Fruit fly (Drosophila melanogaster) whole organism, pupa: ENCODE results near the gene Trmt61.
A peak's percentile ranks its signal among the peaks of the same experiment; 100 is the strongest.

Source experiments
- CG10348 ChIP-seq: fragments of 200-800 bp; sonication (Bioruptor generic); IDR thresholded peaks from 2 replicates; pipeline ENCODE4 v1.3.6; 2022; ENCODE audit warnings: missing biosample characterization, missing genetic modification characterization
- CG12605 ChIP-seq: fragments of 200-800 bp; sonication (Bioruptor generic); IDR thresholded peaks from 2 replicates; pipeline ENCODE4 v1.3.6; 2022; ENCODE audit warnings: missing biosample characterization, missing genetic modification characterization
- CG13204 ChIP-seq: fragments of 200-800 bp; sonication (Bioruptor generic); optimal IDR thresholded peaks from 2 replicates; lab custom pipeline; 2018; ENCODE audit warnings: missing biosample characterization, mild to moderate bottlenecking, missing genetic modification characterization, moderate library complexity
- CG14655 ChIP-seq: fragments of 200-800 bp; sonication (Bioruptor generic); optimal IDR thresholded peaks from 3 replicates; lab custom pipeline; 2017; ENCODE audit warnings: mild to moderate bottlenecking, missing biosample characterization, missing genetic modification reagents, missing genetic modification characterization
- CG15710 ChIP-seq: fragments of 200-800 bp; sonication (Bioruptor generic); optimal IDR thresholded peaks from 2 replicates; lab custom pipeline; 2018; ENCODE audit warnings: missing biosample characterization, mild to moderate bottlenecking, missing genetic modification characterization, moderate library complexity
- CG17806 ChIP-seq: fragments of 200-800 bp; sonication (Bioruptor generic); optimal IDR thresholded peaks from 2 replicates; lab custom pipeline; 2018; ENCODE audit warnings: missing biosample characterization, mild to moderate bottlenecking, missing genetic modification characterization, moderate library complexity
- CG32121 ChIP-seq: fragments of 200-800 bp; sonication (Bioruptor generic); IDR thresholded peaks from 2 replicates; pipeline ENCODE4 v1.3.6; 2022; ENCODE audit warnings: missing biosample characterization, missing genetic modification characterization
- CG34367 ChIP-seq: fragments of 200-800 bp; sonication (Bioruptor generic); optimal IDR thresholded peaks from 2 replicates; lab custom pipeline; 2018; ENCODE audit warnings: missing biosample characterization, mild to moderate bottlenecking, missing genetic modification characterization
- CG4496 ChIP-seq: fragments of 200-800 bp; sonication (Bioruptor generic); IDR thresholded peaks from 3 replicates; pipeline ENCODE4 v1.3.6; 2022; ENCODE audit warnings: missing biosample characterization, missing genetic modification characterization
- CG8159 ChIP-seq: fragments of 200-800 bp; sonication (Bioruptor generic); optimal IDR thresholded peaks from 3 replicates; lab custom pipeline; 2018; ENCODE audit warnings: missing biosample characterization, mild to moderate bottlenecking, missing genetic modification characterization, moderate library complexity
- CG8301 ChIP-seq: fragments of 200-800 bp; sonication (Bioruptor generic); optimal IDR thresholded peaks from 2 replicates; lab custom pipeline; 2018; ENCODE audit warnings: missing biosample characterization, mild to moderate bottlenecking, missing genetic modification characterization
- CG9948 ChIP-seq: fragments of 200-800 bp; sonication (Bioruptor generic); optimal IDR thresholded peaks from 2 replicates; lab custom pipeline; 2018; ENCODE audit warnings: missing biosample characterization, mild to moderate bottlenecking, missing genetic modification characterization, moderate library complexity
- D1 ChIP-seq: fragments of 200-800 bp; sonication (Bioruptor generic); optimal IDR thresholded peaks from 2 replicates; lab custom pipeline; 2018; ENCODE audit warnings: missing biosample characterization, mild to moderate bottlenecking, missing genetic modification characterization, moderate library complexity
- EcR ChIP-seq: fragments of 200-800 bp; sonication (Bioruptor generic); optimal IDR thresholded peaks from 3 replicates; lab custom pipeline; 2019; ENCODE audit warnings: missing biosample characterization, missing genetic modification characterization, mild to moderate bottlenecking, moderate library complexity, missing genetic modification reagents
- Ets98B ChIP-seq: fragments of 200-800 bp; sonication (Bioruptor generic); IDR thresholded peaks from 2 replicates; pipeline ENCODE4 v1.3.6; 2022; ENCODE audit warnings: missing biosample characterization, missing genetic modification characterization
- Pif1A ChIP-seq: fragments of 200-800 bp; sonication (Bioruptor generic); optimal IDR thresholded peaks from 3 replicates; lab custom pipeline; 2016; ENCODE audit warnings: missing biosample characterization, missing genetic modification characterization
- Pif1B ChIP-seq: fragments of 200-800 bp; sonication (Bioruptor generic); optimal IDR thresholded peaks from 3 replicates; lab custom pipeline; 2016; ENCODE audit warnings: missing biosample characterization, missing genetic modification characterization
- Snoo ChIP-seq: fragments of 200-800 bp; sonication (Bioruptor generic); optimal IDR thresholded peaks from 3 replicates; lab custom pipeline; 2017; ENCODE audit warnings: missing biosample characterization, mild to moderate bottlenecking, missing genetic modification characterization, inconsistent platforms
- fd96Ca ChIP-seq: fragments of 200-800 bp; sonication (Bioruptor generic); IDR thresholded peaks from 3 replicates; pipeline ENCODE4 v1.3.6; 2022; ENCODE audit warnings: missing biosample characterization, missing genetic modification characterization
- gl ChIP-seq: fragments of 200-800 bp; sonication (Bioruptor generic); optimal IDR thresholded peaks from 2 replicates; lab custom pipeline; 2018; ENCODE audit warnings: missing biosample characterization, mild to moderate bottlenecking, missing genetic modification characterization
- rn ChIP-seq: fragments of 200-800 bp; sonication (Bioruptor generic); IDR thresholded peaks from 2 replicates; pipeline ENCODE4 v1.3.6; 2022; ENCODE audit warnings: missing biosample characterization, missing genetic modification characterization

The Trmt61 gene

dm6 chr3R:26072477-26072876, 13.2 kb downstream of the Trmt61 start:
- TF ChIP-seq CG4496 (GFP tag; lab: Robert Waterston, UW) = peak; percentile 92
- TF ChIP-seq Pif1B (GFP tag; lab: Kevin White, UChicago) = peak; percentile 80
- TF ChIP-seq Snoo = peak; percentile 61
- peak; percentile 86 for TF ChIP-seq CG8301 (tag; lab: Kevin White, UChicago)
- peak; percentile 83 for TF ChIP-seq Pif1A (GFP tag; lab: Kevin White, UChicago)
- peak; percentile 65 for TF ChIP-seq CG34367
- TF ChIP-seq CG17806 (tag; lab: Kevin White, UChicago) = peak; percentile 82
- no peak for TF ChIP-seq EcR (GFP tag; lab: Kevin White, UChicago)
- TF ChIP-seq rn (GFP tag; lab: Robert Waterston, UW) = peak; percentile 59; the same call in 1 of the 2 replicates
- peak; percentile 53 for TF ChIP-seq CG13204
- peak; percentile 79 for TF ChIP-seq CG9948
- no peak for TF ChIP-seq D1 (tag; lab: Kevin White, UChicago)
- TF ChIP-seq CG8159 (tag; lab: Kevin White, UChicago) = peak; percentile 74
- peak; percentile 83 for TF ChIP-seq fd96Ca (GFP tag; lab: Robert Waterston, UW)
- no peak for TF ChIP-seq CG10348 (GFP tag; lab: Robert Waterston, UW)
- peak; percentile 85 for TF ChIP-seq Ets98B (GFP tag; lab: Robert Waterston, UW)
- peak; percentile 76 for TF ChIP-seq CG15710 (tag; lab: Kevin White, UChicago)
- peak; percentile 80 for TF ChIP-seq CG12605 (GFP tag; lab: Robert Waterston, UW)
- peak; percentile 64 for TF ChIP-seq CG32121 (GFP tag; lab: Robert Waterston, UW)
- TF ChIP-seq gl (tag; lab: Kevin White, UChicago) = peak; percentile 64
- peak; percentile 87 for TF ChIP-seq CG14655 (GFP tag; lab: Kevin White, UChicago)

DNA sequence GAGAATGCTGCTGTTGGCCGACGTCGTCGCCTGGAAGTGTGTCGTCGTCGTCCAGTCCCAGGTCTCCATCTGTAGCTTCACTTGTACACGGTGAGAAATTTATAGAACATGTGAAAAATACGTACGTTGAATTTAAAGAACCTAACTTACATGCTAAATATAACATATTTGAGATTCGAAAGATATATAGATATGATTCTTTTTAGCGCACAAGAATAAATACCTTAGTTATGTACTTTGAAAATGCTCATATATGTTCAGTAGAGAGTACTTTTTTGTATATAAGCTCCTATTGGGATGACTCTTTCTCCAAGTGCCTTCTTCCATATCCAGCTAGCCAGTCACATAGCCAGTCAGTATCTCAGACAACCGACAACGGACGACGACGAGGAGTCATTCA, 16.0 kb downstream of the Trmt61 start:
- TF ChIP-seq CG32121 (GFP tag; lab: Robert Waterston, UW) (no peak), gl (tag; lab: Kevin White, UChicago) (no peak), CG14655 (GFP tag; lab: Kevin White, UChicago) (peak; percentile 35), EcR (GFP tag; lab: Kevin White, UChicago) (no peak), CG15710 (tag; lab: Kevin White, UChicago) (peak; percentile 19), CG17806 (tag; lab: Kevin White, UChicago) (peak; percentile 40), rn (GFP tag; lab: Robert Waterston, UW) (no peak), D1 (tag; lab: Kevin White, UChicago) (no peak), Snoo (no peak), CG4496 (GFP tag; lab: Robert Waterston, UW) (no peak), Ets98B (GFP tag; lab: Robert Waterston, UW) (no peak), CG10348 (GFP tag; lab: Robert Waterston, UW) (no peak), fd96Ca (GFP tag; lab: Robert Waterston, UW) (no peak), CG8159 (tag; lab: Kevin White, UChicago) (peak; percentile 67), CG34367 (no peak), CG12605 (GFP tag; lab: Robert Waterston, UW) (no peak), CG13204 (no peak), CG8301 (tag; lab: Kevin White, UChicago) (peak; percentile 50), Pif1B (GFP tag; lab: Kevin White, UChicago) (peak; percentile 2), CG9948 (peak; percentile 50), Pif1A (GFP tag; lab: Kevin White, UChicago) (no peak)

- TF ChIP-seq rn (GFP tag; lab: Robert Waterston, UW) = peak; percentile 44; the same call in 1 of the 2 replicates
- TF ChIP-seq Pif1B (GFP tag; lab: Kevin White, UChicago) = peak; percentile 66
- TF ChIP-seq CG4496 (GFP tag; lab: Robert Waterston, UW) = peak; percentile 64; the same call in 2 of the 3 replicates
- TF ChIP-seq CG8301 (tag; lab: Kevin White, UChicago) = peak; percentile 74
- TF ChIP-seq CG13204 = peak; percentile 34
- peak; percentile 78 for TF ChIP-seq CG14655 (GFP tag; lab: Kevin White, UChicago)
- TF ChIP-seq Ets98B (GFP tag; lab: Robert Waterston, UW) = peak; percentile 70
- TF ChIP-seq CG34367 = peak; percentile 68
- peak; percentile 78 for TF ChIP-seq CG9948
- peak; percentile 79 for TF ChIP-seq CG15710 (tag; lab: Kevin White, UChicago)
- peak; percentile 83 for TF ChIP-seq CG8159 (tag; lab: Kevin White, UChicago)
- peak; percentile 65; the same call in 1 of the 2 replicates for TF ChIP-seq CG12605 (GFP tag; lab: Robert Waterston, UW)
- peak; percentile 78 for TF ChIP-seq CG17806 (tag; lab: Kevin White, UChicago)
- TF ChIP-seq gl (tag; lab: Kevin White, UChicago) = peak; percentile 50
- no peak for TF ChIP-seq EcR (GFP tag; lab: Kevin White, UChicago)
- TF ChIP-seq CG32121 (GFP tag; lab: Robert Waterston, UW) = peak; percentile 50; the same call in 1 of the 2 replicates
- 0 out of 3 replicates have a peak, but pooled peaks have one; percentile 46 for TF ChIP-seq fd96Ca (GFP tag; lab: Robert Waterston, UW)
- no peak for TF ChIP-seq CG10348 (GFP tag; lab: Robert Waterston, UW)
- TF ChIP-seq Snoo = peak; percentile 77
- TF ChIP-seq D1 (tag; lab: Kevin White, UChicago) = no peak
- peak; percentile 74 for TF ChIP-seq Pif1A (GFP tag; lab: Kevin White, UChicago)
These were observed 22.2 kb downstream of the Trmt61 start for dm6 chr3R:26081380-26081991.

- TF ChIP-seq CG34367 (no peak), CG8159 (tag; lab: Kevin White, UChicago) (peak; percentile 1), Pif1A (GFP tag; lab: Kevin White, UChicago) (no peak), CG4496 (GFP tag; lab: Robert Waterston, UW) (no peak), fd96Ca (GFP tag; lab: Robert Waterston, UW) (no peak), CG14655 (GFP tag; lab: Kevin White, UChicago) (peak; percentile 4)
- TF ChIP-seq, all 21 proteins: peak for 2
These were observed 36.3 kb downstream of the Trmt61 start for dm6 chr3R:26095551-26095950.

- no peak for TF ChIP-seq Pif1B (GFP tag; lab: Kevin White, UChicago)
- TF ChIP-seq D1 (tag; lab: Kevin White, UChicago) = no peak
- TF ChIP-seq Snoo = no peak
- no peak for TF ChIP-seq rn (GFP tag; lab: Robert Waterston, UW)
- no peak for TF ChIP-seq gl (tag; lab: Kevin White, UChicago)
- no peak for TF ChIP-seq CG12605 (GFP tag; lab: Robert Waterston, UW)
These were observed 36.9 kb downstream of the Trmt61 start for dm6 chr3R:26096192-26096591.
